Fruit fly (Drosophila melanogaster) whole organism, embryonic: ENCODE results near the gene Sec20.
A peak's percentile ranks its signal among the peaks of the same experiment; 100 is the strongest.

Experiments used
- ATbp ChIP-seq: fragments of 200-800 bp; sonication (Bioruptor generic); optimal IDR thresholded peaks from 2 replicates; lab custom pipeline; 2017; ENCODE audit warnings: missing biosample characterization, mild to moderate bottlenecking, missing genetic modification characterization, missing genetic modification reagents
- Asciz ChIP-seq: fragments of 200-800 bp; sonication (Bioruptor generic); optimal IDR thresholded peaks from 2 replicates; lab custom pipeline; 2017; ENCODE audit warnings: missing biosample characterization, mild to moderate bottlenecking, missing genetic modification characterization, missing genetic modification reagents
- Awh ChIP-seq: fragments of 200-800 bp; sonication (Bioruptor generic); IDR thresholded peaks from 2 replicates; pipeline ENCODE4, ENCODE4 v1.3.6; 2022; ENCODE audit warnings: missing biosample characterization, missing genetic modification characterization
- CG11723 ChIP-seq: fragments of 200-800 bp; sonication (Bioruptor generic); optimal IDR thresholded peaks from 2 replicates; lab custom pipeline; 2017; ENCODE audit warnings: missing biosample characterization, mild to moderate bottlenecking, missing genetic modification characterization
- CG14014 ChIP-seq: fragments of 200-800 bp; sonication (Bioruptor generic); IDR thresholded peaks from 2 replicates; pipeline ENCODE4 v1.3.6; 2022; ENCODE audit warnings: missing biosample characterization, missing genetic modification characterization
- CG14965 ChIP-seq: fragments of 200-800 bp; sonication (Bioruptor generic); optimal IDR thresholded peaks from 2 replicates; lab custom pipeline; 2016; ENCODE audit warnings: missing biosample characterization, missing genetic modification characterization, borderline replicate concordance
- CG15073 ChIP-seq: fragments of 200-800 bp; sonication (Bioruptor generic); optimal IDR thresholded peaks from 2 replicates; lab custom pipeline; 2016; ENCODE audit warnings: missing biosample characterization, missing genetic modification characterization
- CG15514 ChIP-seq: fragments of 200-800 bp; sonication (Bioruptor generic); optimal IDR thresholded peaks from 3 replicates; lab custom pipeline; 2017; ENCODE audit warnings: missing biosample characterization, missing genetic modification characterization, mild to moderate bottlenecking, moderate library complexity, missing genetic modification reagents
- CG15696 ChIP-seq: fragments of 200-800 bp; sonication (Bioruptor generic); optimal IDR thresholded peaks from 2 replicates; lab custom pipeline; 2019; ENCODE audit warnings: missing biosample characterization, mild to moderate bottlenecking, missing genetic modification characterization, moderate library complexity
- CG16813 ChIP-seq: fragments of 200-800 bp; sonication (Bioruptor generic); IDR thresholded peaks from 3 replicates; pipeline ENCODE4 v1.3.6; 2022; ENCODE audit warnings: missing biosample characterization, missing genetic modification characterization; ENCODE audit not compliant: partially characterized antibody
- CG18599 ChIP-seq: fragments of 200-800 bp; sonication (Bioruptor generic); optimal IDR thresholded peaks from 3 replicates; lab custom pipeline; 2017; ENCODE audit warnings: missing biosample characterization, missing genetic modification characterization, mild to moderate bottlenecking, moderate library complexity, missing genetic modification reagents
- CG31224 ChIP-seq: fragments of 200-800 bp; sonication (Bioruptor generic); IDR thresholded peaks from 2 replicates; pipeline ENCODE4 v1.3.6; 2022; ENCODE audit warnings: missing biosample characterization, missing genetic modification characterization
- CG31365 ChIP-seq: fragments of 200-800 bp; sonication (Bioruptor generic); optimal IDR thresholded peaks from 2 replicates; lab custom pipeline; 2018; ENCODE audit warnings: missing biosample characterization, mild to moderate bottlenecking, missing genetic modification characterization
- CG4282 ChIP-seq: fragments of 200-800 bp; sonication (Bioruptor generic); optimal IDR thresholded peaks from 2 replicates; lab custom pipeline; 2016; ENCODE audit warnings: missing biosample characterization, missing genetic modification characterization
- CG4328 ChIP-seq: fragments of 200-800 bp; sonication (Bioruptor generic); optimal IDR thresholded peaks from 3 replicates; lab custom pipeline; 2017; ENCODE audit warnings: missing biosample characterization, missing genetic modification reagents, missing genetic modification characterization
- CG7786 ChIP-seq: fragments of 200-800 bp; sonication (Bioruptor generic); optimal IDR thresholded peaks from 2 replicates; lab custom pipeline; 2016; ENCODE audit warnings: missing biosample characterization, missing genetic modification characterization
- CG8290 ChIP-seq, 3 experiments: fragments of 200-800 bp; sonication (Bioruptor generic); optimal IDR thresholded peaks; 2 replicates each; lab custom pipeline; 2016 to 2019; ENCODE audit warnings: missing biosample characterization in 3 of 3, missing genetic modification characterization in 3 of 3, mild to moderate bottlenecking in 2 of 3, moderate library complexity in 1 of 3
- CG9932 ChIP-seq: fragments of 200-800 bp; sonication (Bioruptor generic); IDR thresholded peaks from 2 replicates; pipeline ENCODE4 v1.3.6; 2022; ENCODE audit warnings: missing biosample characterization, missing genetic modification characterization
- CHES-1-like ChIP-seq: fragments of 200-800 bp; sonication (Bioruptor generic); optimal IDR thresholded peaks from 2 replicates; lab custom pipeline; 2016; ENCODE audit warnings: missing biosample characterization, missing genetic modification characterization
- CTCF ChIP-seq: fragments of 200-800 bp; sonication (Bioruptor generic); optimal IDR thresholded peaks from 2 replicates; lab custom pipeline; 2017; ENCODE audit warnings: missing biosample characterization, mild to moderate bottlenecking, missing genetic modification characterization, moderate library complexity
- Dp ChIP-seq: fragments of 200-800 bp; sonication (Bioruptor generic); optimal IDR thresholded peaks from 2 replicates; lab custom pipeline; 2018; ENCODE audit warnings: missing biosample characterization, mild to moderate bottlenecking, missing genetic modification characterization, moderate library complexity
- Fer3 ChIP-seq: fragments of 200-800 bp; sonication (Bioruptor generic); optimal IDR thresholded peaks from 2 replicates; lab custom pipeline; 2018; ENCODE audit warnings: missing biosample characterization, mild to moderate bottlenecking, missing genetic modification characterization, moderate library complexity
- Gsc ChIP-seq: fragments of 200-800 bp; sonication (Bioruptor generic); IDR thresholded peaks from 2 replicates; pipeline ENCODE4 v1.3.6; 2022; ENCODE audit warnings: missing biosample characterization, missing genetic modification characterization
- HLHmδ ChIP-seq: fragments of 200-800 bp; sonication (Bioruptor generic); optimal IDR thresholded peaks from 2 replicates; lab custom pipeline; 2018; ENCODE audit warnings: missing biosample characterization, mild to moderate bottlenecking, missing genetic modification characterization, moderate library complexity
- Myb ChIP-seq: fragments of 200-800 bp; sonication (Bioruptor generic); optimal IDR thresholded peaks from 2 replicates; lab custom pipeline; 2016; ENCODE audit warnings: missing biosample characterization, missing genetic modification characterization
- NfI ChIP-seq: fragments of 200-800 bp; sonication (Bioruptor generic); optimal IDR thresholded peaks from 3 replicates; lab custom pipeline; 2018; ENCODE audit warnings: missing biosample characterization, mild to moderate bottlenecking, missing genetic modification characterization, moderate library complexity
- Oli ChIP-seq: fragments of 200-800 bp; sonication (Bioruptor generic); optimal IDR thresholded peaks from 2 replicates; lab custom pipeline; 2018; ENCODE audit warnings: missing biosample characterization, mild to moderate bottlenecking, missing genetic modification characterization, moderate library complexity
- Pdp1 ChIP-seq, 2 experiments: fragments of 200-800 bp; sonication (Bioruptor generic); optimal IDR thresholded peaks; 3 replicates each; lab custom pipeline; 2016; ENCODE audit warnings: missing biosample characterization in 2 of 2, missing genetic modification characterization in 2 of 2, mild to moderate bottlenecking in 1 of 2, moderate library complexity in 1 of 2
- Rx ChIP-seq: fragments of 200-800 bp; sonication (Bioruptor generic); IDR thresholded peaks from 2 replicates; pipeline ENCODE4 v1.3.6; 2022; ENCODE audit warnings: missing biosample characterization, missing genetic modification characterization
- Scr ChIP-seq: fragments of 200-800 bp; sonication (Bioruptor generic); IDR thresholded peaks from 2 replicates; pipeline ENCODE4 v1.3.6; 2022; ENCODE audit warnings: missing biosample characterization, missing genetic modification characterization; ENCODE audit not compliant: partially characterized antibody
- Usf ChIP-seq: fragments of 200-800 bp; sonication (Bioruptor generic); optimal IDR thresholded peaks from 2 replicates; lab custom pipeline; 2017; ENCODE audit warnings: missing genotype, missing biosample characterization, missing genetic modification characterization
- al ChIP-seq: fragments of 200-800 bp; sonication (Bioruptor generic); IDR thresholded peaks from 2 replicates; pipeline ENCODE4 v1.3.6; 2022; ENCODE audit warnings: missing biosample characterization, missing genetic modification characterization
- ara ChIP-seq: fragments of 200-800 bp; sonication (Bioruptor generic); IDR thresholded peaks from 2 replicates; pipeline ENCODE4 v1.3.6; 2022; ENCODE audit warnings: missing biosample characterization, missing genetic modification characterization
- da ChIP-seq: fragments of 200-800 bp; sonication (Bioruptor generic); optimal IDR thresholded peaks from 2 replicates; lab custom pipeline; 2016; ENCODE audit warnings: missing biosample characterization, missing genetic modification characterization
- dan ChIP-seq: fragments of 200-800 bp; sonication (Bioruptor generic); IDR thresholded peaks from 2 replicates; pipeline ENCODE4 v1.3.6; 2022; ENCODE audit warnings: missing biosample characterization, missing genetic modification characterization
- dm ChIP-seq: fragments of 200-800 bp; sonication (Bioruptor generic); optimal IDR thresholded peaks from 3 replicates; lab custom pipeline; 2016; ENCODE audit warnings: missing biosample characterization, missing genetic modification characterization
- gt ChIP-seq: fragments of 200-800 bp; sonication (Bioruptor generic); IDR thresholded peaks from 2 replicates; pipeline ENCODE4 v1.3.6; 2022; ENCODE audit warnings: missing biosample characterization, missing genetic modification characterization
- hkb ChIP-seq, 2 experiments: fragments of 200-800 bp in 1 of 2; fragments of >200 bp in 1 of 2; sonication (Bioruptor generic) in 1 of 2; IDR thresholded peaks in 1 of 2; optimal IDR thresholded peaks in 1 of 2; 2 replicates each; pipeline versions ENCODE4 v1.3.6 to Lab custom; 2017 to 2022; ENCODE audit warnings: missing biosample characterization in 1 of 2, missing genetic modification characterization in 1 of 2
- jing ChIP-seq: fragments of 200-800 bp; sonication (Bioruptor generic); optimal IDR thresholded peaks from 2 replicates; lab custom pipeline; 2018; ENCODE audit warnings: missing biosample characterization, mild to moderate bottlenecking, missing genetic modification characterization
- klu ChIP-seq: fragments of 200-800 bp; sonication (Bioruptor generic); IDR thresholded peaks from 2 replicates; pipeline ENCODE4 v1.3.6; 2022; ENCODE audit warnings: missing biosample characterization, missing genetic modification characterization
- mld ChIP-seq: fragments of 200-800 bp; sonication (Bioruptor generic); IDR thresholded peaks from 3 replicates; pipeline ENCODE4 v1.3.6; 2022; ENCODE audit warnings: missing biosample characterization, missing genetic modification characterization; ENCODE audit not compliant: partially characterized antibody
- nerfin-1 ChIP-seq: fragments of 200-800 bp; sonication (Bioruptor generic); optimal IDR thresholded peaks from 3 replicates; lab custom pipeline; 2019; ENCODE audit warnings: missing biosample characterization, mild to moderate bottlenecking, missing genetic modification characterization, moderate library complexity
- org-1 ChIP-seq: fragments of 200-800 bp; sonication (Bioruptor generic); optimal IDR thresholded peaks from 2 replicates; lab custom pipeline; 2017; ENCODE audit warnings: missing biosample characterization, missing genetic modification characterization
- psq ChIP-seq: fragments of 200-800 bp; sonication (Bioruptor generic); optimal IDR thresholded peaks from 2 replicates; lab custom pipeline; 2017; ENCODE audit warnings: missing biosample characterization, missing genetic modification characterization
- row ChIP-seq: fragments of 200-800 bp; sonication (Bioruptor generic); IDR thresholded peaks from 3 replicates; pipeline ENCODE4 v1.3.6; 2022; ENCODE audit warnings: missing biosample characterization, missing genetic modification characterization
- slbo ChIP-seq: fragments of 200-800 bp; sonication (Bioruptor generic); IDR thresholded peaks from 2 replicates; pipeline ENCODE4 v1.3.6; 2022; ENCODE audit warnings: missing biosample characterization, missing genetic modification characterization
- sob ChIP-seq: fragments of 200-800 bp; sonication (Bioruptor generic); IDR thresholded peaks from 2 replicates; pipeline ENCODE4 v1.3.6; 2022; ENCODE audit warnings: missing biosample characterization, missing genetic modification characterization
- stc ChIP-seq: fragments of 200-800 bp; sonication (Bioruptor generic); IDR thresholded peaks from 2 replicates; pipeline ENCODE4 v1.3.6; 2022; ENCODE audit warnings: missing biosample characterization, missing genetic modification characterization
- tll ChIP-seq, 2 experiments: fragments of 200-800 bp in 1 of 2; fragments of >200 bp in 1 of 2; sonication (Bioruptor generic) in 1 of 2; optimal IDR thresholded peaks; 2 replicates each; lab custom pipeline; 2017 to 2019; ENCODE audit warnings: missing biosample characterization in 2 of 2, missing genetic modification characterization in 2 of 2, mild to moderate bottlenecking in 1 of 2, moderate library complexity in 1 of 2
- ttk ChIP-seq: fragments of 200-800 bp; sonication (Bioruptor generic); IDR thresholded peaks from 2 replicates; pipeline ENCODE4 v2.1.2; 2022; ENCODE audit warnings: missing biosample characterization, missing genetic modification characterization

The Sec20 gene

dm6 chr3R:5824456-5824855 lies at the start of gene Sec20, which contains the start of gene dgrn (continued):
- TF ChIP-seq Asciz = no peak
- peak; percentile 20 to 87 for TF ChIP-seq Pdp1 (GFP tag; optimal IDR thresholded peaks at IDR 0.05; lab: Kevin White, UChicago)
- TF ChIP-seq psq (GFP tag; lab: Kevin White, UChicago) = peak; percentile 35
- no peak for TF ChIP-seq CG14965
- TF ChIP-seq CHES-1-like (GFP tag; lab: Kevin White, UChicago) = peak; percentile 48
- no peak for TF ChIP-seq CG4282 (GFP tag; lab: Kevin White, UChicago)
- peak; percentile 43 for TF ChIP-seq CG14014 (GFP tag; lab: Robert Waterston, UW)
- no peak for TF ChIP-seq CG15073 (GFP tag; lab: Kevin White, UChicago)
- TF ChIP-seq sob (GFP tag; lab: Robert Waterston, UW) = peak; percentile 74
- TF ChIP-seq CG31224 (GFP tag; lab: Robert Waterston, UW) = 0 out of 2 replicates have a peak, but pooled peaks have one; percentile 28
- TF ChIP-seq ATbp (GFP tag; lab: Kevin White, UChicago) = no peak
- TF ChIP-seq CG8290 (GFP tag; optimal IDR thresholded peaks at IDR 0.05; lab: Kevin White, UChicago) = peak; percentile 69
- TF ChIP-seq CG8290 (tag; optimal IDR thresholded peaks at IDR 0.05; lab: Kevin White, UChicago) = no peak
- peak; percentile 64 for TF ChIP-seq CG15514
- peak; percentile 60 for TF ChIP-seq nerfin-1
- no peak for TF ChIP-seq hkb (optimal IDR thresholded peaks at IDR 0.05; lab: Kevin White, UChicago)
- peak; percentile 46; the same call in 1 of the 2 replicates for TF ChIP-seq hkb (GFP tag; IDR thresholded peaks at IDR 0.05; lab: Robert Waterston, UW)
- TF ChIP-seq tll (GFP tag; optimal IDR thresholded peaks at IDR 0.05; lab: Kevin White, UChicago) = no peak
- TF ChIP-seq jing (GFP tag; lab: Kevin White, UChicago) = no peak
- peak; percentile 46 for TF ChIP-seq CG4328 (GFP tag; lab: Kevin White, UChicago)
- peak; percentile 84 for TF ChIP-seq slbo (GFP tag; lab: Robert Waterston, UW)
- TF ChIP-seq dan (GFP tag; lab: Robert Waterston, UW) = no peak
- TF ChIP-seq mld (GFP tag; lab: Robert Waterston, UW) = peak; percentile 92
- TF ChIP-seq Scr (GFP tag; lab: Robert Waterston, UW) = peak; percentile 97
- TF ChIP-seq CG9932 (GFP tag; lab: Robert Waterston, UW) = peak; percentile 87
- TF ChIP-seq da = no peak
- peak; percentile 64 for TF ChIP-seq Myb (GFP tag; lab: Kevin White, UChicago)
- no peak for TF ChIP-seq Gsc
- TF ChIP-seq Usf (GFP tag; lab: Kevin White, UChicago) = no peak
- peak; percentile 26 for TF ChIP-seq Oli (tag; lab: Kevin White, UChicago)
- peak; percentile 39 for TF ChIP-seq CG7786 (GFP tag; lab: Kevin White, UChicago)
- TF ChIP-seq klu = no peak; the same call in 1 of the 2 replicates
- TF ChIP-seq CTCF (GFP tag; lab: Kevin White, UChicago) = no peak
- TF ChIP-seq al (GFP tag; lab: Robert Waterston, UW) = peak; percentile 47; the same call in 1 of the 2 replicates
- no peak for TF ChIP-seq org-1
- TF ChIP-seq Dp (GFP tag; lab: Kevin White, UChicago) = peak; percentile 49
- TF ChIP-seq Awh (GFP tag; lab: Robert Waterston, UW) = no peak
- peak; percentile 96 for TF ChIP-seq CG16813 (GFP tag; lab: Robert Waterston, UW)
- 0 out of 2 replicates have a peak, but pooled peaks have one; percentile 25 for TF ChIP-seq Rx (GFP tag; lab: Robert Waterston, UW)
- no peak for TF ChIP-seq CG31365
- peak; percentile 19 for TF ChIP-seq CG11723
- TF ChIP-seq NfI (GFP tag; lab: Kevin White, UChicago) = peak; percentile 53
- TF ChIP-seq dm (GFP tag; lab: Kevin White, UChicago) = peak; percentile 48
- TF ChIP-seq CG15696 (tag; lab: Kevin White, UChicago) = peak; percentile 80
- TF ChIP-seq Fer3 (tag; lab: Kevin White, UChicago) = peak; percentile 56
- TF ChIP-seq HLHmδ (GFP tag; lab: Kevin White, UChicago) = no peak
- TF ChIP-seq row = peak; percentile 89
- TF ChIP-seq gt (GFP tag; lab: Robert Waterston, UW) = no peak
- 0 out of 2 replicates have a peak, but pooled peaks have one; percentile 26 for TF ChIP-seq ttk (GFP tag; lab: Robert Waterston, UW)
- TF ChIP-seq ara = no peak
- peak; percentile 43; the same call in 1 of the 2 replicates for TF ChIP-seq stc
- TF ChIP-seq CG18599 (GFP tag; lab: Kevin White, UChicago) = peak; percentile 67
